Worm (Caenorhabditis elegans) whole organism, midembryonic: ENCODE data around the gene elt-7.

Experiments used
- klf-2 ChIP-seq: fragments of 200-800 bp; sonication (Bioruptor generic); conservative IDR thresholded peaks from 2 replicates; pipeline ENCODE4 v1.3.6; 2022; ENCODE audit warnings: missing genetic modification reagents, missing genetic modification characterization, missing compliant biosample characterization
- ref-1 ChIP-seq: fragments of 200-800 bp; sonication (Bioruptor generic); conservative IDR thresholded peaks from 2 replicates; pipeline ENCODE4 v1.3.6; 2022; ENCODE audit warnings: missing genetic modification reagents, missing genetic modification characterization, missing compliant biosample characterization

- no peak for TF ChIP-seq klf-2 (GFP tag; lab: Robert Waterston, UW)
- TF ChIP-seq ref-1 (GFP tag; lab: Robert Waterston, UW): no peak
Observed at ce11 chrV:4787836-4788235, 17.4 kb downstream of the elt-7 start.
